Fruit fly (Drosophila melanogaster) whole organism, adult: Measurements from ENCODE around the gene Hip14.
A peak's percentile ranks its signal among the peaks of the same experiment; 100 is the strongest.

Experiments
- CG11617 ChIP-seq: fragments of 200-800 bp; sonication (Bioruptor generic); optimal IDR thresholded peaks from 2 replicates; lab custom pipeline; 2017; ENCODE audit warnings: mild to moderate bottlenecking, missing biosample characterization, missing genetic modification reagents, missing genetic modification characterization
- CG12768 ChIP-seq: fragments of 200-800 bp; sonication (Bioruptor generic); optimal IDR thresholded peaks from 2 replicates; lab custom pipeline; 2017; ENCODE audit warnings: missing biosample characterization, missing genetic modification characterization, mild to moderate bottlenecking, moderate library complexity, missing genetic modification reagents
- CG14711 ChIP-seq: fragments of 200-800 bp; sonication (Bioruptor generic); optimal IDR thresholded peaks from 2 replicates; lab custom pipeline; 2018; ENCODE audit warnings: missing biosample characterization, mild to moderate bottlenecking, missing genetic modification characterization, moderate library complexity
- CG1620 ChIP-seq: fragments of 200-800 bp; sonication (Bioruptor generic); optimal IDR thresholded peaks from 2 replicates; lab custom pipeline; 2016; ENCODE audit warnings: missing biosample characterization, missing genetic modification characterization
- CG33017 ChIP-seq: fragments of 200-800 bp; sonication (Bioruptor generic); optimal IDR thresholded peaks from 2 replicates; lab custom pipeline; 2018; ENCODE audit warnings: missing biosample characterization, mild to moderate bottlenecking, missing genetic modification characterization, moderate library complexity
- CG5204 ChIP-seq: fragments of 200-800 bp; sonication (Bioruptor generic); optimal IDR thresholded peaks from 2 replicates; lab custom pipeline; 2016; ENCODE audit warnings: missing biosample characterization, missing genetic modification characterization
- CG7045 ChIP-seq: fragments of 200-800 bp; sonication (Bioruptor generic); optimal IDR thresholded peaks from 2 replicates; lab custom pipeline; 2017; ENCODE audit warnings: missing biosample characterization, mild to moderate bottlenecking, missing genetic modification characterization
- CG7101 ChIP-seq: fragments of 200-800 bp; sonication (Bioruptor generic); optimal IDR thresholded peaks from 2 replicates; lab custom pipeline; 2018; ENCODE audit warnings: missing biosample characterization, mild to moderate bottlenecking, missing genetic modification characterization, moderate library complexity
- Clk ChIP-seq: fragments of 200-800 bp; sonication (Bioruptor generic); optimal IDR thresholded peaks from 2 replicates; lab custom pipeline; 2017; ENCODE audit warnings: missing biosample characterization, missing genetic modification characterization
- Crg-1 ChIP-seq: fragments of 200-800 bp; sonication (Bioruptor generic); optimal IDR thresholded peaks from 2 replicates; lab custom pipeline; 2016; ENCODE audit warnings: missing biosample characterization, missing genetic modification characterization
- Hr96 ChIP-seq: fragments of 200-800 bp; sonication (Bioruptor generic); optimal IDR thresholded peaks from 2 replicates; lab custom pipeline; 2016; ENCODE audit warnings: missing biosample characterization, missing genetic modification characterization
- Mnt ChIP-seq: fragments of 200-800 bp; sonication (Bioruptor generic); optimal IDR thresholded peaks from 2 replicates; lab custom pipeline; 2016; ENCODE audit warnings: missing biosample characterization, mild to moderate bottlenecking, missing genetic modification characterization
- bab1 ChIP-seq: fragments of 200-800 bp; sonication (Bioruptor generic); optimal IDR thresholded peaks from 3 replicates; lab custom pipeline; 2019; ENCODE audit warnings: missing biosample characterization, mild to moderate bottlenecking, missing genetic modification characterization, moderate library complexity
- cic ChIP-seq: fragments of 200-800 bp; sonication (Bioruptor generic); optimal IDR thresholded peaks from 2 replicates; lab custom pipeline; 2017; ENCODE audit warnings: missing biosample characterization, mild to moderate bottlenecking, missing genetic modification characterization, moderate library complexity
- cnc ChIP-seq, 2 experiments: fragments of >200 bp; optimal IDR thresholded peaks; 2 replicates each; lab custom pipeline; 2017
- kay ChIP-seq: fragments of 200-800 bp; sonication (Bioruptor generic); peaks from one replicate; lab custom pipeline; 2016; ENCODE audit warnings: missing biosample characterization, missing genetic modification characterization, borderline replicate concordance
- ovo ChIP-seq: fragments of 200-800 bp; sonication (Bioruptor generic); optimal IDR thresholded peaks from 2 replicates; lab custom pipeline; 2016; ENCODE audit warnings: missing biosample characterization, missing genetic modification characterization
- pad ChIP-seq: fragments of 200-800 bp; sonication (Bioruptor generic); optimal IDR thresholded peaks from 3 replicates; lab custom pipeline; 2017; ENCODE audit warnings: missing biosample characterization, missing genetic modification characterization, mild to moderate bottlenecking, moderate library complexity, missing genetic modification reagents
- tj ChIP-seq: fragments of 200-800 bp; sonication (Bioruptor generic); optimal IDR thresholded peaks from 3 replicates; lab custom pipeline; 2017; ENCODE audit warnings: missing biosample characterization, mild to moderate bottlenecking, missing genetic modification characterization, moderate library complexity
- toe ChIP-seq: fragments of 200-800 bp; sonication (Bioruptor generic); optimal IDR thresholded peaks from 2 replicates; lab custom pipeline; 2016; ENCODE audit warnings: missing biosample characterization, missing genetic modification characterization

Gene Hip14

dm6 chr3L:15988039-15988546 lies at the start of gene Hip14:
Hip14 (plus strand) TSS chr3L:15988236.
- TF ChIP-seq bab1 = peak; percentile 11
- no peak for TF ChIP-seq toe (GFP tag; lab: Kevin White, UChicago)
- TF ChIP-seq CG12768 (GFP tag; lab: Kevin White, UChicago) = peak; percentile 65
- TF ChIP-seq CG7101 (tag; lab: Kevin White, UChicago) = peak; percentile 58
- peak; percentile 10 for TF ChIP-seq Crg-1 (GFP tag; lab: Kevin White, UChicago)
- peak; percentile 16 for TF ChIP-seq cic
- peak; percentile 51 for TF ChIP-seq CG11617 (GFP tag; lab: Kevin White, UChicago)
- peak; percentile 25 for TF ChIP-seq CG1620 (GFP tag; lab: Kevin White, UChicago)
- no peak for TF ChIP-seq ovo
- peak; percentile 24 for TF ChIP-seq CG14711 (tag; lab: Kevin White, UChicago)
- TF ChIP-seq Mnt (GFP tag; lab: Kevin White, UChicago) = no peak
- TF ChIP-seq CG7045 (GFP tag; lab: Kevin White, UChicago) = peak; percentile 12
- TF ChIP-seq tj (GFP tag; lab: Kevin White, UChicago) = no peak
- TF ChIP-seq Hr96 = no peak
- TF ChIP-seq CG33017 (tag; lab: Kevin White, UChicago) = peak; percentile 16
- TF ChIP-seq cnc (optimal IDR thresholded peaks at IDR 0.05; lab: Kevin White, UChicago) = no peak
- TF ChIP-seq Clk = no peak
- no peak for TF ChIP-seq CG5204 (GFP tag; lab: Kevin White, UChicago)
- TF ChIP-seq pad (GFP tag; lab: Kevin White, UChicago) = peak; percentile 95
- no peak for TF ChIP-seq kay (GFP tag; lab: Kevin White, UChicago)

dm6 chr3L:15940823-15941222 lies 47.2 kb upstream of the Hip14 start:
- TF ChIP-seq CG12768 (GFP tag; lab: Kevin White, UChicago) (no peak), CG7045 (GFP tag; lab: Kevin White, UChicago) (no peak), ovo (no peak), pad (GFP tag; lab: Kevin White, UChicago) (no peak), Clk (no peak), tj (GFP tag; lab: Kevin White, UChicago) (no peak), cnc (optimal IDR thresholded peaks at IDR 0.05; lab: Kevin White, UChicago) (no peak), toe (GFP tag; lab: Kevin White, UChicago) (no peak), CG1620 (GFP tag; lab: Kevin White, UChicago) (no peak), cic (no peak), CG5204 (GFP tag; lab: Kevin White, UChicago) (no peak), Hr96 (no peak), kay (GFP tag; lab: Kevin White, UChicago) (no peak), CG11617 (GFP tag; lab: Kevin White, UChicago) (no peak), CG14711 (tag; lab: Kevin White, UChicago) (no peak), Crg-1 (GFP tag; lab: Kevin White, UChicago) (no peak), bab1 (no peak)

dm6 chr3L:15952287-15952686 lies 35.7 kb upstream of the Hip14 start:
- no peak for TF ChIP-seq ovo
- TF ChIP-seq CG33017 (tag; lab: Kevin White, UChicago) = no peak
- TF ChIP-seq tj (GFP tag; lab: Kevin White, UChicago) = peak; percentile 93

dm6 chr3L:15952909-15953308 lies 35.1 kb upstream of the Hip14 start:
- TF ChIP-seq toe (GFP tag; lab: Kevin White, UChicago) = no peak
- no peak for TF ChIP-seq CG11617 (GFP tag; lab: Kevin White, UChicago)
- TF ChIP-seq CG7045 (GFP tag; lab: Kevin White, UChicago) = no peak
- TF ChIP-seq Clk = no peak

dm6 chr3L:15953892-15954291 lies 34.1 kb upstream of the Hip14 start:
- TF ChIP-seq cic (no peak), cnc (optimal IDR thresholded peaks at IDR 0.05; lab: Kevin White, UChicago) (no peak), toe (GFP tag; lab: Kevin White, UChicago) (no peak), CG7101 (tag; lab: Kevin White, UChicago) (no peak), Mnt (GFP tag; lab: Kevin White, UChicago) (no peak), bab1 (no peak), CG1620 (GFP tag; lab: Kevin White, UChicago) (no peak), kay (GFP tag; lab: Kevin White, UChicago) (no peak), CG33017 (tag; lab: Kevin White, UChicago) (no peak), tj (GFP tag; lab: Kevin White, UChicago) (no peak), Clk (no peak), CG7045 (GFP tag; lab: Kevin White, UChicago) (no peak), pad (GFP tag; lab: Kevin White, UChicago) (no peak), Hr96 (no peak), CG5204 (GFP tag; lab: Kevin White, UChicago) (no peak), CG12768 (GFP tag; lab: Kevin White, UChicago) (no peak), CG14711 (tag; lab: Kevin White, UChicago) (no peak), ovo (no peak), CG11617 (GFP tag; lab: Kevin White, UChicago) (no peak), Crg-1 (GFP tag; lab: Kevin White, UChicago) (no peak)

- TF ChIP-seq Clk (no peak), tj (GFP tag; lab: Kevin White, UChicago) (peak; percentile 73)
These were observed 33.1 kb upstream of the Hip14 start, which contains the start of the genes Pka-C3 and GXIVsPLA2 for dm6 chr3L:15954784-15955427. Pka-C3 (minus strand) TSS chr3L:15954797. GXIVsPLA2 (plus strand) TSS chr3L:15955096.
